Worm (Caenorhabditis elegans) whole organism, early embryonic: ENCODE results near the gene nkb-3.

Experiments
- B0310.2 ChIP-seq: sonication (generic microtip); optimal IDR thresholded peaks from 2 replicates; lab custom pipeline; 2016; ENCODE audit warnings: mild to moderate bottlenecking, missing genetic modification characterization, missing compliant biosample characterization
- F13C5.2 ChIP-seq: sonication (generic microtip); optimal IDR thresholded peaks from 2 replicates; lab custom pipeline; 2017; ENCODE audit warnings: mild to moderate bottlenecking, missing genetic modification characterization, inconsistent platforms, missing compliant biosample characterization
- ama-1 ChIP-seq: fragments of 150-350 bp; optimal IDR thresholded peaks from 2 replicates; lab custom pipeline; 2014
- ceh-13 ChIP-seq: fragments of 200-800 bp; sonication (Bioruptor generic); optimal IDR thresholded peaks from 2 replicates; lab custom pipeline; 2018; ENCODE audit warnings: mild to moderate bottlenecking, missing genetic modification characterization, missing compliant biosample characterization
- ets-7 ChIP-seq: sonication (generic microtip); optimal IDR thresholded peaks from 2 replicates; lab custom pipeline; 2016; ENCODE audit warnings: missing genotype, missing genetic modification characterization, missing compliant biosample characterization
- flt-1 ChIP-seq: fragments of 200-800 bp; sonication (Bioruptor generic); IDR thresholded peaks from 2 replicates; pipeline ENCODE4 v1.3.6; 2022; ENCODE audit warnings: missing genetic modification characterization, missing compliant biosample characterization
- hmg-4 ChIP-seq: fragments of 200-800 bp; sonication (Bioruptor generic); optimal IDR thresholded peaks from 2 replicates; lab custom pipeline; 2018; ENCODE audit warnings: mild to moderate bottlenecking, missing genetic modification characterization, missing compliant biosample characterization
- pes-1 ChIP-seq: fragments of 200-800 bp; sonication (Bioruptor generic); IDR thresholded peaks from 2 replicates; pipeline ENCODE4 v1.3.6; 2022; ENCODE audit warnings: missing genetic modification reagents, missing genetic modification characterization, missing compliant biosample characterization
- scrt-1 ChIP-seq: fragments of 200-800 bp; sonication (Bioruptor generic); IDR thresholded peaks from 2 replicates; pipeline ENCODE4 v1.3.6; 2022; ENCODE audit warnings: missing genetic modification characterization, missing compliant biosample characterization
- tbx-11 ChIP-seq: fragments of 200-800 bp; sonication (Bioruptor generic); IDR thresholded peaks from 2 replicates; pipeline ENCODE4 v1.3.6; 2022; ENCODE audit warnings: missing genetic modification characterization, missing compliant biosample characterization
- tbx-37 ChIP-seq: fragments of 200-800 bp; sonication (Bioruptor generic); conservative IDR thresholded peaks from 2 replicates; pipeline ENCODE4 v1.3.6; 2022; ENCODE audit warnings: missing genetic modification reagents, missing genetic modification characterization, missing compliant biosample characterization

ce11 chrX:13818791-13819190 is 48.4 kb upstream of the nkb-3 start:
- TF ChIP-seq ama-1 (lab: Kevin White, UChicago) (no peak), flt-1 (GFP tag; lab: Robert Waterston, UW) (no peak), pes-1 (no peak), tbx-37 (GFP tag; lab: Robert Waterston, UW) (no peak), F13C5.2 (tag; lab: Kevin White, UChicago) (no peak), ets-7 (tag; lab: Kevin White, UChicago) (no peak), scrt-1 (no peak), tbx-11 (GFP tag; lab: Robert Waterston, UW) (no peak), B0310.2 (tag; lab: Kevin White, UChicago) (no peak), hmg-4 (no peak), ceh-13 (GFP tag; lab: Kevin White, UChicago) (no peak)
